Worm (Caenorhabditis elegans) whole organism, L1 larva: ENCODE measurements around the gene bre-1.
A peak's percentile ranks its signal among the peaks of the same experiment; 100 is the strongest.

ENCODE experiments used
- C04F5.9 ChIP-seq: sonication (generic microtip); optimal IDR thresholded peaks from 2 replicates; lab custom pipeline; 2016; ENCODE audit warnings: missing genetic modification characterization, missing compliant biosample characterization
- C16A3.4 ChIP-seq: fragments of 150-350 bp; optimal IDR thresholded peaks from 2 replicates; lab custom pipeline; 2014; ENCODE audit warnings: missing biosample characterization, missing genetic modification characterization
- F16B12.6 ChIP-seq: fragments of 150-350 bp; optimal IDR thresholded peaks from 2 replicates; lab custom pipeline; 2014; ENCODE audit warnings: missing biosample characterization, missing genetic modification characterization
- Y116A8C.19 ChIP-seq: sonication (generic microtip); optimal IDR thresholded peaks from 2 replicates; lab custom pipeline; 2016; ENCODE audit warnings: missing compliant biosample characterization, missing genetic modification characterization, borderline replicate concordance
- blmp-1 ChIP-seq: fragments of 150-350 bp; optimal IDR thresholded peaks from 2 replicates; lab custom pipeline; 2014; ENCODE audit warnings: missing biosample characterization, missing genetic modification characterization
- ceh-8 ChIP-seq: fragments of 200-800 bp; sonication (Bioruptor generic); optimal IDR thresholded peaks from 2 replicates; lab custom pipeline; 2018; ENCODE audit warnings: mild to moderate bottlenecking, missing genetic modification characterization, moderate library complexity, missing compliant biosample characterization
- ceh-90 ChIP-seq: sonication (generic microtip); optimal IDR thresholded peaks from 2 replicates; lab custom pipeline; 2016; ENCODE audit warnings: missing genetic modification characterization, missing compliant biosample characterization
- ces-1 ChIP-seq: fragments of 150-350 bp; optimal IDR thresholded peaks from 2 replicates; lab custom pipeline; 2014; ENCODE audit warnings: missing biosample characterization, missing genetic modification reagents, missing genetic modification characterization
- dpl-1 ChIP-seq, 3 experiments: fragments of 150-350 bp in 2 of 3; sonication (generic microtip) in 1 of 3; optimal IDR thresholded peaks; 2 replicates each; lab custom pipeline; 2014 to 2017; ENCODE audit warnings: missing biosample characterization in 3 of 3, missing genetic modification characterization in 3 of 3, missing genetic modification reagents in 3 of 3
- efl-1 ChIP-seq, 4 experiments: fragments of 150-350 bp; optimal IDR thresholded peaks in 3 of 4; peaks in 1 of 4; 1 replicate in 1 of 4; 2 replicates in 3 of 4; lab custom pipeline; 2014; ENCODE audit warnings: missing biosample characterization in 2 of 4, missing genetic modification characterization in 2 of 4, missing genetic modification reagents in 2 of 4
- efl-3 ChIP-seq: fragments of 200-800 bp; sonication (Bioruptor generic); optimal IDR thresholded peaks from 2 replicates; lab custom pipeline; 2018; ENCODE audit warnings: mild to moderate bottlenecking, missing genetic modification characterization, missing compliant biosample characterization
- egl-27 ChIP-seq, 2 experiments: fragments of 150-350 bp in 1 of 2; sonication (generic microtip); optimal IDR thresholded peaks; 3 replicates each; lab custom pipeline; 2017 to 2018; ENCODE audit warnings: missing biosample characterization in 2 of 2, missing genetic modification characterization in 2 of 2, missing genetic modification reagents in 2 of 2
- ets-5 ChIP-seq: fragments of 200-800 bp; sonication (Bioruptor generic); IDR thresholded peaks from 2 replicates; pipeline ENCODE4 v1.3.6; 2022; ENCODE audit warnings: missing genetic modification characterization, missing compliant biosample characterization
- fkh-10 ChIP-seq: sonication (generic microtip); optimal IDR thresholded peaks from 2 replicates; lab custom pipeline; 2017; ENCODE audit warnings: missing biosample characterization, missing genetic modification reagents, missing genetic modification characterization
- fos-1 ChIP-seq: fragments of 150-350 bp; optimal IDR thresholded peaks from 2 replicates; lab custom pipeline; 2014; ENCODE audit warnings: missing biosample characterization, missing genetic modification characterization
- hlh-17 ChIP-seq: fragments of 200-800 bp; sonication (Bioruptor generic); optimal IDR thresholded peaks from 2 replicates; lab custom pipeline; 2018; ENCODE audit warnings: missing genetic modification characterization, mild to moderate bottlenecking, missing compliant biosample characterization, moderate library complexity, borderline replicate concordance
- irx-1 ChIP-seq: sonication (generic microtip); optimal IDR thresholded peaks from 2 replicates; lab custom pipeline; 2016; ENCODE audit warnings: missing genetic modification characterization, missing compliant biosample characterization
- lin-13 ChIP-seq: fragments of 150-350 bp; optimal IDR thresholded peaks from 2 replicates; lab custom pipeline; 2014; ENCODE audit warnings: missing biosample characterization, missing genetic modification reagents, missing genetic modification characterization
- lin-14 ChIP-seq: fragments of 200-800 bp; sonication (Bioruptor generic); optimal IDR thresholded peaks from 2 replicates; lab custom pipeline; 2018; ENCODE audit warnings: mild to moderate bottlenecking, missing genetic modification characterization, moderate library complexity, missing compliant biosample characterization
- mab-9 ChIP-seq: fragments of 200-800 bp; sonication (Bioruptor generic); IDR thresholded peaks from 2 replicates; pipeline ENCODE4 v1.3.6; 2022; ENCODE audit warnings: missing genetic modification reagents, missing genetic modification characterization, missing compliant biosample characterization
- mef-2 ChIP-seq: fragments of 150-350 bp; optimal IDR thresholded peaks from 2 replicates; lab custom pipeline; 2014; ENCODE audit warnings: missing biosample characterization, missing genetic modification characterization
- mep-1 ChIP-seq: fragments of 150-350 bp; optimal IDR thresholded peaks from 2 replicates; lab custom pipeline; 2014; ENCODE audit warnings: missing biosample characterization, missing genetic modification characterization
- nhr-12 ChIP-seq: sonication (generic microtip); optimal IDR thresholded peaks from 2 replicates; lab custom pipeline; 2017; ENCODE audit warnings: missing biosample characterization, missing genetic modification characterization
- nhr-20 ChIP-seq: sonication (generic microtip); optimal IDR thresholded peaks from 2 replicates; lab custom pipeline; 2016; ENCODE audit warnings: mild to moderate bottlenecking, missing genetic modification characterization, missing compliant biosample characterization
- nhr-28 ChIP-seq: fragments of 150-350 bp; optimal IDR thresholded peaks from 2 replicates; lab custom pipeline; 2014; ENCODE audit warnings: missing biosample characterization, missing genetic modification characterization
- nhr-71 ChIP-seq: sonication (generic microtip); optimal IDR thresholded peaks from 2 replicates; lab custom pipeline; 2016; ENCODE audit warnings: mild to moderate bottlenecking, missing genetic modification characterization, moderate library complexity, missing compliant biosample characterization
- nhr-76 ChIP-seq: sonication (generic microtip); optimal IDR thresholded peaks from 2 replicates; lab custom pipeline; 2017; ENCODE audit warnings: missing biosample characterization, missing genetic modification characterization
- nhr-77 ChIP-seq: fragments of 150-350 bp; optimal IDR thresholded peaks from 2 replicates; lab custom pipeline; 2014; ENCODE audit warnings: missing biosample characterization, missing genetic modification characterization
- nhr-84 ChIP-seq: sonication (generic microtip); optimal IDR thresholded peaks from 2 replicates; lab custom pipeline; 2017; ENCODE audit warnings: missing biosample characterization, missing genetic modification characterization
- nhr-85 ChIP-seq: sonication (generic microtip); peaks from one replicate; lab custom pipeline; 2016; ENCODE audit warnings: missing genetic modification characterization, inconsistent platforms, missing compliant biosample characterization
- pag-3 ChIP-seq: sonication (generic microtip); optimal IDR thresholded peaks from 2 replicates; lab custom pipeline; 2017; ENCODE audit warnings: missing genetic modification characterization, mild to moderate bottlenecking, missing compliant biosample characterization, antibody characterized with exemption, borderline replicate concordance; ENCODE audit not compliant: insufficient read depth
- pqm-1 ChIP-seq: sonication (generic microtip); optimal IDR thresholded peaks from 3 replicates; lab custom pipeline; 2017; ENCODE audit warnings: missing biosample characterization, missing genetic modification characterization
- skn-1 ChIP-seq: fragments of 150-350 bp; optimal IDR thresholded peaks from 2 replicates; lab custom pipeline; 2014; ENCODE audit warnings: missing biosample characterization, missing genetic modification characterization
- sptf-1 ChIP-seq: fragments of 150-350 bp; optimal IDR thresholded peaks from 2 replicates; lab custom pipeline; 2014; ENCODE audit warnings: missing biosample characterization, missing genetic modification characterization
- tbx-2 ChIP-seq: sonication (generic microtip); optimal IDR thresholded peaks from 2 replicates; lab custom pipeline; 2016; ENCODE audit warnings: missing genetic modification characterization, missing compliant biosample characterization
- unc-62 ChIP-seq: fragments of 150-350 bp; optimal IDR thresholded peaks from 2 replicates; lab custom pipeline; 2014; ENCODE audit warnings: missing biosample characterization, missing genetic modification reagents, missing genetic modification characterization
- unc-86 ChIP-seq: sonication (generic microtip); optimal IDR thresholded peaks from 2 replicates; lab custom pipeline; 2016; ENCODE audit warnings: missing genetic modification characterization, missing compliant biosample characterization
- zip-4 ChIP-seq: fragments of 200-800 bp; sonication (Bioruptor generic); optimal IDR thresholded peaks from 2 replicates; lab custom pipeline; 2018; ENCODE audit warnings: mild to moderate bottlenecking, missing genetic modification characterization, moderate library complexity, missing compliant biosample characterization
- ztf-11 ChIP-seq, 2 experiments: sonication (generic microtip); optimal IDR thresholded peaks; 2 replicates each; lab custom pipeline; 2016 to 2017; ENCODE audit warnings: missing genetic modification characterization in 2 of 2, missing biosample characterization in 1 of 2, missing compliant biosample characterization in 1 of 2
- ztf-4 ChIP-seq: fragments of 150-350 bp; optimal IDR thresholded peaks from 2 replicates; lab custom pipeline; 2014; ENCODE audit warnings: missing biosample characterization, missing genetic modification characterization

bre-1 gene

ce11 chrIV:9032550-9032949, 45.5 kb downstream of the bre-1 start, which contains the start of gene C53D6.6:
Gene C53D6.6 (minus strand): TSS chrIV:9032667.
- TF ChIP-seq hlh-17 (GFP tag; lab: Kevin White, UChicago) (no peak), fos-1 (no peak), lin-14 (GFP tag; lab: Kevin White, UChicago) (no peak), irx-1 (tag; lab: Kevin White, UChicago) (no peak), ceh-90 (tag; lab: Kevin White, UChicago) (no peak), F16B12.6 (peak; percentile 4), dpl-1 (GFP tag; optimal IDR thresholded peaks at IDR 0.05; lab: Kevin White, UChicago) (peak in 1 of 3 experiments; percentile 2), nhr-76 (tag; lab: Kevin White, UChicago) (no peak), pqm-1 (tag; lab: Kevin White, UChicago) (no peak), efl-1 (optimal IDR thresholded peaks at IDR 0.05; lab: Kevin White, UChicago) (peak; percentile 5 to 17), efl-1 (GFP tag; optimal IDR thresholded peaks at IDR 0.05 in 1 of 2; lab: Kevin White, UChicago) (no peak), blmp-1 (peak; percentile 71), nhr-20 (tag; lab: Kevin White, UChicago) (no peak), ztf-11 (tag; optimal IDR thresholded peaks at IDR 0.05; lab: Kevin White, UChicago) (no peak), efl-3 (GFP tag; lab: Kevin White, UChicago) (no peak), skn-1 (tag; lab: Kevin White, UChicago) (no peak), nhr-77 (tag; lab: Kevin White, UChicago) (no peak), nhr-71 (tag; lab: Kevin White, UChicago) (no peak), mep-1 (tag; lab: Kevin White, UChicago) (peak; percentile 50), mef-2 (tag; lab: Kevin White, UChicago) (no peak), ets-5 (no peak)

ce11 chrIV:9034340-9034739, 47.3 kb downstream of the bre-1 start, which contains the start of gene C53D6.10:
Gene C53D6.10 (minus strand): TSS chrIV:9034440.
- no peak for TF ChIP-seq pag-3
- TF ChIP-seq lin-14 (GFP tag; lab: Kevin White, UChicago): no peak
- no peak for TF ChIP-seq sptf-1 (tag; lab: Kevin White, UChicago)
- TF ChIP-seq mep-1 (tag; lab: Kevin White, UChicago): no peak
- no peak for TF ChIP-seq nhr-71 (tag; lab: Kevin White, UChicago)
- TF ChIP-seq zip-4 (GFP tag; lab: Kevin White, UChicago): no peak
- no peak for TF ChIP-seq lin-13 (GFP tag; lab: Kevin White, UChicago)
- no peak for TF ChIP-seq Y116A8C.19 (tag; lab: Kevin White, UChicago)
- TF ChIP-seq tbx-2 (tag; lab: Kevin White, UChicago): no peak
- TF ChIP-seq nhr-85 (tag; lab: Kevin White, UChicago): no peak

ce11 chrIV:9037063-9037462, 50.0 kb downstream of the bre-1 start, which contains the start of gene C53D6.7:
Gene C53D6.7 (minus strand): TSS chrIV:9037163.
- TF ChIP-seq C16A3.4 (tag; lab: Kevin White, UChicago) (no peak), lin-14 (GFP tag; lab: Kevin White, UChicago) (no peak), ces-1 (GFP tag; lab: Kevin White, UChicago) (no peak), nhr-84 (no peak), zip-4 (GFP tag; lab: Kevin White, UChicago) (no peak), nhr-28 (tag; lab: Kevin White, UChicago) (no peak), nhr-12 (tag; lab: Kevin White, UChicago) (no peak), fkh-10 (GFP tag; lab: Kevin White, UChicago) (no peak), C04F5.9 (tag; lab: Kevin White, UChicago) (no peak), sptf-1 (tag; lab: Kevin White, UChicago) (no peak), irx-1 (tag; lab: Kevin White, UChicago) (no peak), skn-1 (tag; lab: Kevin White, UChicago) (no peak), ceh-8 (GFP tag; lab: Kevin White, UChicago) (no peak), unc-86 (no peak), egl-27 (tag; optimal IDR thresholded peaks at IDR 0.05; lab: Kevin White, UChicago) (no peak), ztf-4 (tag; lab: Kevin White, UChicago) (no peak), tbx-2 (tag; lab: Kevin White, UChicago) (no peak), mab-9 (GFP tag; lab: Robert Waterston, UW) (no peak), unc-62 (no peak), pqm-1 (tag; lab: Kevin White, UChicago) (no peak)
